Fruit fly (Drosophila melanogaster) whole organism, embryonic: ENCODE results near the gene CG9263.
A peak's percentile ranks its signal among the peaks of the same experiment; 100 is the strongest.

Source experiments
- Bteb2 ChIP-seq: fragments of 200-800 bp; sonication (Bioruptor generic); optimal IDR thresholded peaks from 2 replicates; lab custom pipeline; 2016; ENCODE audit warnings: missing biosample characterization, missing genetic modification characterization
- CG11504 ChIP-seq: fragments of 200-800 bp; sonication (Bioruptor generic); optimal IDR thresholded peaks from 3 replicates; lab custom pipeline; 2019; ENCODE audit warnings: missing biosample characterization, mild to moderate bottlenecking, missing genetic modification characterization, moderate library complexity
- CG1233 ChIP-seq: fragments of 200-800 bp; sonication (Bioruptor generic); optimal IDR thresholded peaks from 4 replicates; lab custom pipeline; 2018; ENCODE audit warnings: missing biosample characterization, mild to moderate bottlenecking, missing genetic modification characterization
- CG15479 ChIP-seq: fragments of 200-800 bp; sonication (Bioruptor generic); optimal IDR thresholded peaks from 3 replicates; lab custom pipeline; 2019; ENCODE audit warnings: missing biosample characterization, mild to moderate bottlenecking, missing genetic modification characterization, moderate library complexity
- CG17186 ChIP-seq: fragments of 200-800 bp; sonication (Bioruptor generic); optimal IDR thresholded peaks from 3 replicates; lab custom pipeline; 2017; ENCODE audit warnings: missing biosample characterization, missing genetic modification reagents, missing genetic modification characterization
- CG2889 ChIP-seq: fragments of 200-800 bp; sonication (Bioruptor generic); IDR thresholded peaks from 3 replicates; pipeline ENCODE4 v1.3.6; 2022; ENCODE audit warnings: missing biosample characterization, missing genetic modification characterization
- CG3065 ChIP-seq: fragments of 200-800 bp; sonication (Bioruptor generic); optimal IDR thresholded peaks from 2 replicates; lab custom pipeline; 2016; ENCODE audit warnings: missing biosample characterization, missing genetic modification characterization
- CG32772 ChIP-seq: fragments of 200-800 bp; sonication (Bioruptor generic); IDR thresholded peaks from 2 replicates; pipeline ENCODE4 v1.3.6; 2022; ENCODE audit warnings: missing biosample characterization, missing genetic modification characterization
- CG3281 ChIP-seq: fragments of 200-800 bp; sonication (Bioruptor generic); optimal IDR thresholded peaks from 3 replicates; lab custom pipeline; 2017; ENCODE audit warnings: missing biosample characterization, mild to moderate bottlenecking, missing genetic modification characterization
- CG3407 ChIP-seq: fragments of 200-800 bp; sonication (Bioruptor generic); optimal IDR thresholded peaks from 2 replicates; lab custom pipeline; 2018; ENCODE audit warnings: missing biosample characterization, mild to moderate bottlenecking, missing genetic modification characterization
- CG34376 ChIP-seq: fragments of 200-800 bp; sonication (Bioruptor generic); optimal IDR thresholded peaks from 2 replicates; lab custom pipeline; 2018; ENCODE audit warnings: missing biosample characterization, mild to moderate bottlenecking, missing genetic modification characterization
- CG6175 ChIP-seq: fragments of 200-800 bp; sonication (Bioruptor generic); IDR thresholded peaks from 3 replicates; pipeline ENCODE4 v1.3.6; 2022; ENCODE audit warnings: missing biosample characterization, missing genetic modification characterization
- CG6683 ChIP-seq: fragments of 200-800 bp; sonication (Bioruptor generic); optimal IDR thresholded peaks from 2 replicates; lab custom pipeline; 2017; ENCODE audit warnings: missing biosample characterization, mild to moderate bottlenecking, missing genetic modification characterization, missing genetic modification reagents
- CG7271 ChIP-seq: fragments of 200-800 bp; sonication (Bioruptor generic); optimal IDR thresholded peaks from 2 replicates; lab custom pipeline; 2018; ENCODE audit warnings: missing biosample characterization, mild to moderate bottlenecking, missing genetic modification characterization, moderate library complexity
- CG8290 ChIP-seq, 3 experiments: fragments of 200-800 bp; sonication (Bioruptor generic); optimal IDR thresholded peaks; 2 replicates each; lab custom pipeline; 2016 to 2019; ENCODE audit warnings: missing biosample characterization in 3 of 3, missing genetic modification characterization in 3 of 3, mild to moderate bottlenecking in 2 of 3, moderate library complexity in 1 of 3
- CG8359 ChIP-seq: fragments of 200-800 bp; sonication (Bioruptor generic); optimal IDR thresholded peaks from 2 replicates; lab custom pipeline; 2017; ENCODE audit warnings: missing biosample characterization, mild to moderate bottlenecking, missing genetic modification characterization, borderline replicate concordance
- CG8388 ChIP-seq: fragments of 200-800 bp; sonication (Bioruptor generic); optimal IDR thresholded peaks from 2 replicates; lab custom pipeline; 2019; ENCODE audit warnings: missing biosample characterization, mild to moderate bottlenecking, missing genetic modification characterization, moderate library complexity
- CG9609 ChIP-seq: fragments of 200-800 bp; sonication (Bioruptor generic); optimal IDR thresholded peaks from 3 replicates; lab custom pipeline; 2016; ENCODE audit warnings: missing biosample characterization, missing genetic modification characterization
- CG9727 ChIP-seq: fragments of 200-800 bp; sonication (Bioruptor generic); optimal IDR thresholded peaks from 3 replicates; lab custom pipeline; 2017; ENCODE audit warnings: missing biosample characterization, mild to moderate bottlenecking, missing genetic modification characterization
- CG9932 ChIP-seq: fragments of 200-800 bp; sonication (Bioruptor generic); IDR thresholded peaks from 2 replicates; pipeline ENCODE4 v1.3.6; 2022; ENCODE audit warnings: missing biosample characterization, missing genetic modification characterization
- CoRest ChIP-seq: fragments of 200-800 bp; sonication (Bioruptor generic); optimal IDR thresholded peaks from 3 replicates; lab custom pipeline; 2018; ENCODE audit warnings: missing biosample characterization, mild to moderate bottlenecking, missing genetic modification characterization, moderate library complexity
- D19B ChIP-seq: fragments of 200-800 bp; sonication (Bioruptor generic); optimal IDR thresholded peaks from 2 replicates; lab custom pipeline; 2017; ENCODE audit warnings: missing biosample characterization, mild to moderate bottlenecking, missing genetic modification characterization
- Dad ChIP-seq: fragments of 200-800 bp; sonication (Bioruptor generic); optimal IDR thresholded peaks from 3 replicates; lab custom pipeline; 2016; ENCODE audit warnings: missing biosample characterization, missing genetic modification characterization
- Hr51 ChIP-seq, 2 experiments: fragments of 200-800 bp; sonication (Bioruptor generic); optimal IDR thresholded peaks; 2 replicates in 1 of 2; 3 replicates in 1 of 2; lab custom pipeline; 2016 to 2018; ENCODE audit warnings: missing biosample characterization in 2 of 2, missing genetic modification characterization in 2 of 2, mild to moderate bottlenecking in 1 of 2, moderate library complexity in 1 of 2
- Nf-YA ChIP-seq: fragments of 200-800 bp; sonication (Bioruptor generic); IDR thresholded peaks from 2 replicates; pipeline ENCODE4 v1.3.6; 2022; ENCODE audit warnings: missing biosample characterization, missing genetic modification characterization
- Sry-β ChIP-seq: fragments of 200-800 bp; sonication (Bioruptor generic); optimal IDR thresholded peaks from 2 replicates; lab custom pipeline; 2018; ENCODE audit warnings: missing biosample characterization, mild to moderate bottlenecking, missing genetic modification characterization, moderate library complexity
- ac ChIP-seq: fragments of 200-800 bp; sonication (Bioruptor generic); optimal IDR thresholded peaks from 3 replicates; lab custom pipeline; 2017; ENCODE audit warnings: missing biosample characterization, mild to moderate bottlenecking, missing genetic modification characterization
- cg ChIP-seq: fragments of 200-800 bp; sonication (Bioruptor generic); optimal IDR thresholded peaks from 3 replicates; lab custom pipeline; 2019; ENCODE audit warnings: missing biosample characterization, mild to moderate bottlenecking, missing genetic modification characterization, moderate library complexity
- corto ChIP-seq: fragments of 200-800 bp; sonication (Bioruptor generic); optimal IDR thresholded peaks from 2 replicates; lab custom pipeline; 2016; ENCODE audit warnings: missing biosample characterization, mild to moderate bottlenecking, missing genetic modification characterization, moderate library complexity
- dati ChIP-seq: fragments of 200-800 bp; sonication (Bioruptor generic); IDR thresholded peaks from 2 replicates; pipeline ENCODE4 v1.3.6; 2022; ENCODE audit warnings: missing biosample characterization, missing genetic modification characterization
- en ChIP-seq: fragments of 200-800 bp; sonication (Bioruptor generic); optimal IDR thresholded peaks from 2 replicates; lab custom pipeline; 2016; ENCODE audit warnings: missing biosample characterization, missing genetic modification characterization
- eyg ChIP-seq: fragments of 200-800 bp; sonication (Bioruptor generic); optimal IDR thresholded peaks from 3 replicates; lab custom pipeline; 2016; ENCODE audit warnings: missing biosample characterization, missing genetic modification characterization
- fru ChIP-seq: fragments of >200 bp; optimal IDR thresholded peaks from 2 replicates; lab custom pipeline; 2017
- gfzf ChIP-seq: fragments of 200-800 bp; sonication (Bioruptor generic); optimal IDR thresholded peaks from 2 replicates; lab custom pipeline; 2016; ENCODE audit warnings: missing biosample characterization, mild to moderate bottlenecking, missing genetic modification characterization, moderate library complexity
- gt ChIP-seq: fragments of 200-800 bp; sonication (Bioruptor generic); IDR thresholded peaks from 2 replicates; pipeline ENCODE4 v1.3.6; 2022; ENCODE audit warnings: missing biosample characterization, missing genetic modification characterization
- h ChIP-seq: fragments of >200 bp; optimal IDR thresholded peaks from 2 replicates; lab custom pipeline; 2017
- jumu ChIP-seq: fragments of 200-800 bp; sonication (Bioruptor generic); optimal IDR thresholded peaks from 3 replicates; lab custom pipeline; 2016; ENCODE audit warnings: missing biosample characterization, missing genetic modification characterization
- lmd ChIP-seq: fragments of 200-800 bp; sonication (Bioruptor generic); IDR thresholded peaks from 2 replicates; pipeline ENCODE4 v1.3.6; 2022; ENCODE audit warnings: missing biosample characterization, missing genetic modification characterization
- lola ChIP-seq, 3 experiments: fragments of >200 bp in 2 of 3; fragments of 200-800 bp in 1 of 3; sonication (Bioruptor generic) in 1 of 3; optimal IDR thresholded peaks; 2 replicates each; lab custom pipeline; 2017 to 2019; ENCODE audit warnings: missing biosample characterization in 3 of 3, missing genetic modification characterization in 3 of 3, mild to moderate bottlenecking in 1 of 3, moderate library complexity in 1 of 3
- nerfin-1 ChIP-seq: fragments of 200-800 bp; sonication (Bioruptor generic); optimal IDR thresholded peaks from 3 replicates; lab custom pipeline; 2019; ENCODE audit warnings: missing biosample characterization, mild to moderate bottlenecking, missing genetic modification characterization, moderate library complexity
- org-1 ChIP-seq: fragments of 200-800 bp; sonication (Bioruptor generic); optimal IDR thresholded peaks from 2 replicates; lab custom pipeline; 2017; ENCODE audit warnings: missing biosample characterization, missing genetic modification characterization
- salm ChIP-seq: fragments of 200-800 bp; sonication (Bioruptor generic); optimal IDR thresholded peaks from 2 replicates; lab custom pipeline; 2018; ENCODE audit warnings: missing biosample characterization, mild to moderate bottlenecking, missing genetic modification characterization
- sim ChIP-seq: fragments of 200-800 bp; sonication (Bioruptor generic); IDR thresholded peaks from 2 replicates; pipeline ENCODE4 v1.3.6; 2022; ENCODE audit warnings: missing biosample characterization, missing genetic modification characterization
- so ChIP-seq: fragments of 200-800 bp; sonication (Bioruptor generic); IDR thresholded peaks from 3 replicates; pipeline ENCODE4 v1.3.6; 2022; ENCODE audit warnings: missing biosample characterization, missing genetic modification characterization
- tin ChIP-seq: fragments of 200-800 bp; sonication (Bioruptor generic); optimal IDR thresholded peaks from 3 replicates; lab custom pipeline; 2016; ENCODE audit warnings: missing biosample characterization, missing genetic modification characterization
- ttk ChIP-seq: fragments of 200-800 bp; sonication (Bioruptor generic); IDR thresholded peaks from 2 replicates; pipeline ENCODE4 v2.1.2; 2022; ENCODE audit warnings: missing biosample characterization, missing genetic modification characterization
- wek ChIP-seq: fragments of 200-800 bp; sonication (Bioruptor generic); optimal IDR thresholded peaks from 3 replicates; lab custom pipeline; 2018; ENCODE audit warnings: missing biosample characterization, mild to moderate bottlenecking, missing genetic modification characterization, moderate library complexity

The CG9263 gene

DNA sequence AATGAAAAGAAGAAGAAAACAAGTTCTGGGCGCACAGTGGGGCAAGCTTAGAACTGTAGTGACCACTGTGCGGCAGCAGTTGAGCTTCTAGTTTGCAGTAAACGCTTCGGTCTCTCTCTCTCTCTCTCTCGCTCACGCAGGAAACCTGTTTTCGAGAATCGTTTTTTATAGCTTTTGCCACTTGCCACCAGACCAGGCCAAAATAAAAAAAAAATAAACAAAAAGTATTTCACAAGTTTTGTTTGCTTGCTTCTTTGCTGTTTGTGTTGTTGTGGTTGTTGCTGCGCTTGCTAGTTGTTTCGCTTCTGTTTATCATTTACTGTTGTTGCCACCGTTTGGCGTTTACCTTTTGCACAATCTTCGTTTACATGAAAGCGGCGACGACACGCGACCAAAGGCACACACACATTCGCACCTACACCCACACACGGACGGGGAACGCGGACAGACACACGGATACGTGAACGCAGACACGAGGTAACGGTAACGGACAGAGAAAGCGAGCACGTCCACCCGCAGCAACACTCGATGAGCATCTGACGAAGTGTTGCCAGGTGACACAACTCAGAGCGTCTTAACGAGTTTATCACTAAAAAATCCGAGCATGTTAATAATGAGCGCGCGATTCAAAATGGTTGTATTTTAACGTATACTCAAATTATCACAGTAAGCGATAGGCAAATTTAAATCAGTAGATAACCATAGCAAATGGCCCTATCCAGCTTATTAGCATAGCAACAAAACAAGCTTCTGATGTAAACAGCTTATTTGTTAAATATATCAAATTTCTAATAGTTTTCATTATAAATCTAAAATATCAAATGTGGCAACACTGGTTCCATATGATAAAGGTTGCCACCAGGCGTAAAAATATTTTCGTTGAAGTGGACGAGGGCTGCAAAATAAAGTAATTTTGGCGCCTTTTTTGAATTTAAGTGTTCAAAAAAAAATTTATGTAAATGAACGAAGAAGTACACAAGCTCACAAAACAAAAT lies 6.7 kb upstream of the CG9263 start, which contains the start of gene B4 (continued):
- TF ChIP-seq CG11504 (tag; lab: Kevin White, UChicago) (peak; percentile 6), Hr51 (GFP tag; optimal IDR thresholded peaks at IDR 0.05; lab: Kevin White, UChicago) (peak in 1 of 2 experiments; percentile 3), h (lab: Kevin White, UChicago) (no peak), CG9727 (GFP tag; lab: Kevin White, UChicago) (peak; percentile 39), CG34376 (GFP tag; lab: Kevin White, UChicago) (peak; percentile 31), ac (GFP tag; lab: Kevin White, UChicago) (no peak), wek (GFP tag; lab: Kevin White, UChicago) (peak; percentile 77), ttk (GFP tag; lab: Robert Waterston, UW) (0 out of 2 replicates have a peak, but pooled peaks have one; percentile 37), org-1 (GFP tag; lab: Kevin White, UChicago) (peak; percentile 23), CoRest (tag; lab: Kevin White, UChicago) (no peak), gt (GFP tag; lab: Robert Waterston, UW) (no peak), corto (GFP tag; lab: Kevin White, UChicago) (peak; percentile 21), Sry-β (GFP tag; lab: Kevin White, UChicago) (peak; percentile 8), CG3407 (GFP tag; lab: Kevin White, UChicago) (peak; percentile 38), Dad (peak; percentile 42), CG8359 (GFP tag; lab: Kevin White, UChicago) (peak; percentile 35), lmd (GFP tag; lab: Robert Waterston, UW) (no peak; the same call in 1 of the 2 replicates), salm (peak; percentile 30), CG6175 (peak; percentile 90; the same call in 2 of the 3 replicates), D19B (no peak), dati (GFP tag; lab: Robert Waterston, UW) (no peak), CG9609 (GFP tag; lab: Kevin White, UChicago) (no peak), so (peak; percentile 80; the same call in 2 of the 3 replicates), CG2889 (GFP tag; lab: Robert Waterston, UW) (no peak), CG3065 (GFP tag; lab: Kevin White, UChicago) (no peak), CG17186 (GFP tag; lab: Kevin White, UChicago) (no peak), CG8290 (GFP tag; optimal IDR thresholded peaks at IDR 0.05; lab: Kevin White, UChicago) (no peak), CG8290 (tag; optimal IDR thresholded peaks at IDR 0.05; lab: Kevin White, UChicago) (peak in 1 of 2 experiments; percentile 87), CG9932 (GFP tag; lab: Robert Waterston, UW) (peak; percentile 4; the same call in 1 of the 2 replicates), fru (lab: Kevin White, UChicago) (no peak), CG32772 (0 out of 2 replicates have a peak, but pooled peaks have one; percentile 18), sim (no peak), jumu (GFP tag; lab: Kevin White, UChicago) (no peak), gfzf (peak; percentile 74), CG8388 (GFP tag; lab: Kevin White, UChicago) (no peak), CG15479 (GFP tag; lab: Kevin White, UChicago) (peak; percentile 53), lola (GFP tag; optimal IDR thresholded peaks at IDR 0.05; lab: Kevin White, UChicago) (peak in 1 of 3 experiments; percentile 6), en (no peak), CG7271 (tag; lab: Kevin White, UChicago) (no peak), nerfin-1 (tag; lab: Kevin White, UChicago) (peak; percentile 48), CG6683 (GFP tag; lab: Kevin White, UChicago) (no peak), eyg (GFP tag; lab: Kevin White, UChicago) (no peak), cg (GFP tag; lab: Kevin White, UChicago) (peak; percentile 92), Bteb2 (no peak), CG1233 (GFP tag; lab: Kevin White, UChicago) (peak; percentile 16), Nf-YA (GFP tag; lab: Robert Waterston, UW) (peak; percentile 40; the same call in 1 of the 2 replicates), CG3281 (peak; percentile 20), tin (GFP tag; lab: Kevin White, UChicago) (no peak)
